Worm (Caenorhabditis elegans): ENCODE data around the gene F21D5.3.

ce11 chrIV:8708046-8708445, 22.6 kb upstream of the F21D5.3 start:
- TF ChIP-seq nhr-11 (tag; optimal IDR thresholded peaks at IDR 0.05) (no peak), nhr-77 (tag; optimal IDR thresholded peaks at IDR 0.05) (no peak), nhr-237 (tag; optimal IDR thresholded peaks at IDR 0.05) (no peak), php-3 (GFP tag; IDR thresholded peaks at IDR 0.05) (no peak), mdl-1 (tag; optimal IDR thresholded peaks at IDR 0.05) (no peak), snpc-4 (tag; optimal IDR thresholded peaks at IDR 0.05) (no peak), ceh-32 (tag; optimal IDR thresholded peaks at IDR 0.05; ENCODE audit: poor library complexity) (no peak), unc-62 (GFP tag; optimal IDR thresholded peaks at IDR 0.05 in 1 of 2) (peak in 1 of 2 experiments; percentile 93), unc-62 (tag; optimal IDR thresholded peaks at IDR 0.05) (no peak), R02D3.7 (tag; optimal IDR thresholded peaks at IDR 0.05) (no peak), arid-1 (GFP tag; conservative IDR thresholded peaks at IDR 0.05) (no peak), lsy-2 (tag; optimal IDR thresholded peaks at IDR 0.05) (no peak), nhr-10 (tag; optimal IDR thresholded peaks at IDR 0.05) (no peak), mep-1 (tag; optimal IDR thresholded peaks at IDR 0.05) (no peak)

All from whole organism, L4 larva.